Fruit fly (Drosophila melanogaster) whole organism, wandering third instar larva: ENCODE measurements around the gene Acsf3.

Experiments
- Abd-B ChIP-seq: fragments of >200 bp; optimal IDR thresholded peaks from 2 replicates; lab custom pipeline; 2017; ENCODE audit warnings: missing biosample characterization, missing genetic modification characterization
- CG32264 ChIP-seq: fragments of 200-800 bp; sonication (Bioruptor generic); optimal IDR thresholded peaks from 2 replicates; lab custom pipeline; 2016; ENCODE audit warnings: missing biosample characterization, missing genetic modification characterization
- CG9705 ChIP-seq: fragments of 200-800 bp; sonication (Bioruptor generic); optimal IDR thresholded peaks from 2 replicates; lab custom pipeline; 2018; ENCODE audit warnings: missing biosample characterization, mild to moderate bottlenecking, missing genetic modification characterization
- CrebA ChIP-seq: fragments of 200-800 bp; sonication (Bioruptor generic); optimal IDR thresholded peaks from 2 replicates; lab custom pipeline; 2016; ENCODE audit warnings: missing biosample characterization, mild to moderate bottlenecking, missing genetic modification characterization, borderline replicate concordance
- Dfd ChIP-seq: fragments of >200 bp; optimal IDR thresholded peaks from 2 replicates; lab custom pipeline; 2017; ENCODE audit warnings: missing biosample characterization, missing genetic modification characterization
- Dif ChIP-seq: fragments of 200-275, 200-300 bp; sonication (Bioruptor generic); optimal IDR thresholded peaks from 2 replicates; lab custom pipeline; 2018; ENCODE audit warnings: missing biosample characterization, missing genetic modification characterization; ENCODE audit not compliant: partially characterized antibody
- GATAd ChIP-seq: sonication (Bioruptor generic); optimal IDR thresholded peaks from 2 replicates; lab custom pipeline; 2016; ENCODE audit warnings: missing biosample characterization, missing genetic modification characterization
- HLH106 ChIP-seq: fragments of 200-800 bp; optimal IDR thresholded peaks from 3 replicates; lab custom pipeline; 2019; ENCODE audit warnings: missing biosample characterization, mild to moderate bottlenecking, missing genetic modification characterization, moderate library complexity
- Hnf4 ChIP-seq: fragments of 200-800 bp; sonication (Bioruptor generic); optimal IDR thresholded peaks from 2 replicates; lab custom pipeline; 2016; ENCODE audit warnings: missing biosample characterization, mild to moderate bottlenecking, missing genetic modification characterization
- Hr78 ChIP-seq: fragments of >200 bp; optimal IDR thresholded peaks from 2 replicates; lab custom pipeline; 2017; ENCODE audit warnings: missing biosample characterization, missing genetic modification characterization
- Hr83 ChIP-seq: fragments of 200-300 bp; sonication (Bioruptor generic); optimal IDR thresholded peaks from 2 replicates; lab custom pipeline; 2016; ENCODE audit warnings: missing biosample characterization, mild to moderate bottlenecking, missing genetic modification characterization, moderate library complexity; ENCODE audit not compliant: poor library complexity, severe bottlenecking
- Jra ChIP-seq: sonication (Bioruptor generic); optimal IDR thresholded peaks from 2 replicates; lab custom pipeline; 2016; ENCODE audit warnings: missing biosample characterization, missing genetic modification characterization
- Mio ChIP-seq: sonication (Bioruptor generic); optimal IDR thresholded peaks from 2 replicates; lab custom pipeline; 2016; ENCODE audit warnings: missing biosample characterization, missing genetic modification characterization
- Myc ChIP-seq: fragments of >200 bp; optimal IDR thresholded peaks from 2 replicates; lab custom pipeline; 2017
- N ChIP-seq: fragments of >200 bp; optimal IDR thresholded peaks from 2 replicates; lab custom pipeline; 2018; ENCODE audit warnings: missing biosample characterization, missing external identifiers, missing genetic modification characterization
- OdsH ChIP-seq: fragments of 200-800 bp; sonication (Bioruptor generic); optimal IDR thresholded peaks from 2 replicates; lab custom pipeline; 2016; ENCODE audit warnings: missing biosample characterization, mild to moderate bottlenecking, missing genetic modification characterization
- Rel ChIP-seq, 2 experiments: fragments of 200-800 bp; sonication (Bioruptor generic) in 1 of 2; optimal IDR thresholded peaks; 2 replicates in 1 of 2; 3 replicates in 1 of 2; lab custom pipeline; 2016 to 2019; ENCODE audit warnings: mild to moderate bottlenecking in 2 of 2, missing biosample characterization in 2 of 2, missing genetic modification characterization in 2 of 2, moderate library complexity in 1 of 2
- Sp1 ChIP-seq: fragments of 200-800 bp; sonication (Bioruptor generic); optimal IDR thresholded peaks from 3 replicates; lab custom pipeline; 2019; ENCODE audit warnings: missing biosample characterization, mild to moderate bottlenecking, missing genetic modification characterization, moderate library complexity
- Vsx2 ChIP-seq: fragments of 200-300, 225-300 bp; sonication (Bioruptor generic); optimal IDR thresholded peaks from 2 replicates; lab custom pipeline; 2018; ENCODE audit warnings: missing biosample characterization, missing genetic modification characterization; ENCODE audit not compliant: partially characterized antibody
- br ChIP-seq: fragments of 200-800 bp; sonication (Bioruptor generic); optimal IDR thresholded peaks from 2 replicates; lab custom pipeline; 2016; ENCODE audit warnings: missing biosample characterization, missing genetic modification characterization
- brk ChIP-seq: fragments of 200-800 bp; sonication (Bioruptor generic); optimal IDR thresholded peaks from 2 replicates; lab custom pipeline; 2016; ENCODE audit warnings: missing biosample characterization, mild to moderate bottlenecking, missing genetic modification characterization
- dl ChIP-seq, 2 experiments: fragments of 175-275, 200-275 bp in 1 of 2; fragments of 200-275 bp in 1 of 2; sonication (Bioruptor generic); optimal IDR thresholded peaks; lab custom pipeline; 2018; ENCODE audit warnings: mild to moderate bottlenecking in 2 of 2, missing biosample characterization in 2 of 2, missing genetic modification characterization in 2 of 2, moderate library complexity in 2 of 2; ENCODE audit not compliant: partially characterized antibody in 2 of 2, insufficient read depth in 1 of 2
- dmrt93B ChIP-seq: fragments of 200-800 bp; sonication (Bioruptor generic); optimal IDR thresholded peaks from 2 replicates; lab custom pipeline; 2018; ENCODE audit warnings: missing biosample characterization, mild to moderate bottlenecking, missing genetic modification characterization
- dsf ChIP-seq: sonication (Bioruptor generic); optimal IDR thresholded peaks from 2 replicates; lab custom pipeline; 2016; ENCODE audit warnings: missing biosample characterization, missing genetic modification characterization, borderline replicate concordance
- ey ChIP-seq: fragments of 200-800 bp; sonication (Bioruptor generic); optimal IDR thresholded peaks from 2 replicates; lab custom pipeline; 2016; ENCODE audit warnings: missing biosample characterization, missing genetic modification characterization
- foxo ChIP-seq, 2 experiments: fragments of 200-800 bp; sonication (Bioruptor generic); optimal IDR thresholded peaks; 2 replicates in 1 of 2; 3 replicates in 1 of 2; lab custom pipeline; 2016 to 2017; ENCODE audit warnings: missing biosample characterization in 2 of 2, missing genetic modification characterization in 2 of 2
- fru ChIP-seq: fragments of 200-800 bp; sonication (Bioruptor generic); optimal IDR thresholded peaks from 3 replicates; lab custom pipeline; 2016; ENCODE audit warnings: missing biosample characterization, mild to moderate bottlenecking, missing genetic modification characterization
- h ChIP-seq: fragments of 200-800 bp; sonication (Bioruptor generic); optimal IDR thresholded peaks from 3 replicates; lab custom pipeline; 2016; ENCODE audit warnings: missing biosample characterization, mild to moderate bottlenecking, missing genetic modification characterization
- jim ChIP-seq: fragments of 175-275, 200-325 bp; sonication (Bioruptor generic); optimal IDR thresholded peaks from 2 replicates; lab custom pipeline; 2016; ENCODE audit warnings: missing biosample characterization, mild to moderate bottlenecking, missing genetic modification characterization
- lola ChIP-seq: fragments of >200 bp; optimal IDR thresholded peaks from 2 replicates; lab custom pipeline; 2017; ENCODE audit warnings: missing biosample characterization, missing genetic modification characterization
- pan ChIP-seq: fragments of >200 bp; optimal IDR thresholded peaks from 2 replicates; lab custom pipeline; 2017
- psq ChIP-seq: fragments of 200-800 bp; sonication (Bioruptor generic); optimal IDR thresholded peaks from 3 replicates; lab custom pipeline; 2017; ENCODE audit warnings: missing biosample characterization, mild to moderate bottlenecking, missing genetic modification characterization, moderate library complexity
- rgr ChIP-seq: fragments of 200-800 bp; sonication (Bioruptor generic); optimal IDR thresholded peaks from 3 replicates; lab custom pipeline; 2016; ENCODE audit warnings: missing biosample characterization, mild to moderate bottlenecking, missing genetic modification characterization
- sage ChIP-seq: fragments of 200-800 bp; sonication (Bioruptor generic); optimal IDR thresholded peaks from 2 replicates; lab custom pipeline; 2016; ENCODE audit warnings: missing biosample characterization, mild to moderate bottlenecking, missing genetic modification characterization
- sv ChIP-seq: fragments of 200-800 bp; sonication (Bioruptor generic); optimal IDR thresholded peaks from 3 replicates; lab custom pipeline; 2016; ENCODE audit warnings: missing biosample characterization, missing genetic modification characterization
- tai ChIP-seq: sonication (Bioruptor generic); optimal IDR thresholded peaks from 2 replicates; lab custom pipeline; 2016; ENCODE audit warnings: missing biosample characterization, missing genetic modification characterization
- usp ChIP-seq: fragments of >200 bp; optimal IDR thresholded peaks from 2 replicates; lab custom pipeline; 2017; ENCODE audit warnings: missing biosample characterization, missing genetic modification characterization
- woc ChIP-seq: sonication (Bioruptor generic); optimal IDR thresholded peaks from 2 replicates; lab custom pipeline; 2016; ENCODE audit warnings: missing biosample characterization, mild to moderate bottlenecking, missing genetic modification characterization

Acsf3 gene

dm6 chrX:7290811-7291515 lies 37.9 kb upstream of the Acsf3 start, which contains the start of gene unc-119:
Gene unc-119, minus strand, starts transcription at chrX:7291298.
- TF ChIP-seq CrebA (GFP tag; lab: Kevin White, UChicago) (no peak), Hnf4 (GFP tag; lab: Kevin White, UChicago) (no peak), CG9705 (GFP tag; lab: Kevin White, UChicago) (no peak), lola (GFP tag; lab: Kevin White, UChicago) (peak; percentile 35), woc (GFP tag; lab: Kevin White, UChicago) (no peak), fru (peak; percentile 82), Rel (GFP tag; optimal IDR thresholded peaks at IDR 0.05; lab: Kevin White, UChicago) (no peak), Rel (tag; optimal IDR thresholded peaks at IDR 0.05; lab: Kevin White, UChicago) (peak; percentile 100), Sp1 (peak; percentile 15), Vsx2 (GFP tag; lab: Kevin White, UChicago) (no peak), dmrt93B (GFP tag; lab: Kevin White, UChicago) (no peak), dl (GFP tag; optimal IDR thresholded peaks at IDR 0.05; lab: Kevin White, UChicago; ENCODE audit: insufficient read depth in 1 of 2, partially characterized antibody in 2 of 2) (no peak), br (no peak), Jra (no peak), psq (peak; percentile 4)

DNA sequence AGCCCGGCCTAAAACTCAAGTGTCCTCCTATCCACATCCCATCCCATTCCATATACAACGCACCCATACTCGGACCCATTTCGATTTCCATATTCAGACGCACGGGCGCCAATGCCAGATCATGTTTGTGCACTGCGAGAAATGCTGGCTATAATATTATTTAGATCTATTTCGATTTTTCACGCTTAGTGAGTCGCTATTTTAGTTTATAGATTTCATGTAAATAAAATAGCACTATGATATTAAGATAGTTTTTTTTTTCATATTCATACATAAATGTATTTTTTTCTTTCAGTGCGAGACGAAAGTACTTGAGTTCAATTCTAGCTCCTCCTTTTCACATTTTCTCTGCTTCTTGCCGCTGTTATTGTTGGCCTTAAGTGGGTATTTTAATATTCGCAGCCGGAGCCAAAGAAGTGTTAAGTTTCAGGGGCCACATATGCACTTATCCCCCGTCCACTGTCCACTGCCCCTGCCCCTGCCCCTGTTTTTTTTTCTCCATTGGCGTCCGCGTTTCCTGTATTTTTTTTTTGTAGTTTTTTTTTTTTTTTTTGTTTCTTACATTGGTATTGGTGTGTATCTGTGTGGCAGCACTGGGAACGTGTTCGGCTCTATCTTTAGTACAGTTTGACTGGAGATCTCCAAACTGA lies 36.9 kb upstream of the Acsf3 start:
- TF ChIP-seq GATAd (GFP tag; lab: Kevin White, UChicago) (no peak), Dif (no peak), Hnf4 (GFP tag; lab: Kevin White, UChicago) (peak; percentile 68), CG9705 (GFP tag; lab: Kevin White, UChicago) (peak; percentile 7), psq (peak; percentile 62), brk (no peak), dl (GFP tag; optimal IDR thresholded peaks at IDR 0.05; lab: Kevin White, UChicago; ENCODE audit: insufficient read depth in 1 of 2, partially characterized antibody in 2 of 2) (no peak), Hr78 (GFP tag; lab: Kevin White, UChicago) (no peak), Myc (lab: Kevin White, UChicago) (no peak), Vsx2 (GFP tag; lab: Kevin White, UChicago) (no peak), OdsH (GFP tag; lab: Kevin White, UChicago) (peak; percentile 79), Abd-B (GFP tag; lab: Kevin White, UChicago) (no peak), N (GFP tag; lab: Kevin White, UChicago) (no peak), dmrt93B (GFP tag; lab: Kevin White, UChicago) (peak; percentile 1), sv (GFP tag; lab: Kevin White, UChicago) (peak; percentile 74), CrebA (GFP tag; lab: Kevin White, UChicago) (no peak), Hr83 (GFP tag; lab: Kevin White, UChicago) (no peak), foxo (GFP tag; optimal IDR thresholded peaks at IDR 0.05; lab: Kevin White, UChicago) (peak in 1 of 2 experiments; percentile 75), rgr (peak; percentile 75), ey (peak; percentile 54), fru (peak; percentile 65), pan (lab: Kevin White, UChicago) (no peak), usp (GFP tag; lab: Kevin White, UChicago) (no peak), Jra (no peak), woc (GFP tag; lab: Kevin White, UChicago) (peak; percentile 37), lola (GFP tag; lab: Kevin White, UChicago) (no peak), sage (GFP tag; lab: Kevin White, UChicago) (peak; percentile 39), CG32264 (peak; percentile 8), Sp1 (peak; percentile 75), dsf (GFP tag; lab: Kevin White, UChicago) (no peak), br (peak; percentile 71), tai (GFP tag; lab: Kevin White, UChicago) (no peak), HLH106 (tag; lab: Kevin White, UChicago) (peak; percentile 59), Rel (GFP tag; optimal IDR thresholded peaks at IDR 0.05; lab: Kevin White, UChicago) (peak; percentile 39), Rel (tag; optimal IDR thresholded peaks at IDR 0.05; lab: Kevin White, UChicago) (peak; percentile 16), Dfd (GFP tag; lab: Kevin White, UChicago) (no peak), h (GFP tag; lab: Kevin White, UChicago) (peak; percentile 84), Mio (GFP tag; lab: Kevin White, UChicago) (no peak), jim (no peak)
- TF ChIP-seq, all 38 proteins: peak for 18
